Fruit fly (Drosophila melanogaster) whole organism, embryonic: ENCODE data around the gene CG33282.

Experiments
- Adf1 ChIP-seq: fragments of 200-800 bp; sonication (Bioruptor generic); IDR thresholded peaks from 2 replicates; pipeline ENCODE4 v1.3.6; 2022; ENCODE audit warnings: missing biosample characterization, missing genetic modification characterization
- Bdp1 ChIP-seq: fragments of 200-800 bp; sonication (Bioruptor generic); optimal IDR thresholded peaks from 3 replicates; lab custom pipeline; 2016; ENCODE audit warnings: missing biosample characterization, missing genetic modification characterization
- C15 ChIP-seq: fragments of 200-800 bp; sonication (Bioruptor generic); IDR thresholded peaks from 3 replicates; pipeline ENCODE4 v1.3.6; 2022; ENCODE audit warnings: missing biosample characterization, missing genetic modification characterization
- CG10543 ChIP-seq: fragments of 200-800 bp; sonication (Bioruptor generic); optimal IDR thresholded peaks from 3 replicates; lab custom pipeline; 2017; ENCODE audit warnings: missing biosample characterization, mild to moderate bottlenecking, missing genetic modification characterization, moderate library complexity
- CG11504 ChIP-seq: fragments of 200-800 bp; sonication (Bioruptor generic); optimal IDR thresholded peaks from 3 replicates; lab custom pipeline; 2019; ENCODE audit warnings: missing biosample characterization, mild to moderate bottlenecking, missing genetic modification characterization, moderate library complexity
- CG11695 ChIP-seq: fragments of 200-800 bp; sonication (Bioruptor generic); IDR thresholded peaks from 3 replicates; pipeline ENCODE4 v1.3.6; 2022; ENCODE audit warnings: missing biosample characterization, missing genetic modification characterization
- CG13123 ChIP-seq: fragments of 200-800 bp; sonication (Bioruptor generic); optimal IDR thresholded peaks from 2 replicates; lab custom pipeline; 2016; ENCODE audit warnings: missing biosample characterization, missing genetic modification characterization
- CG13424 ChIP-seq: fragments of 200-800 bp; sonication (Bioruptor generic); optimal IDR thresholded peaks from 2 replicates; lab custom pipeline; 2019; ENCODE audit warnings: missing biosample characterization, mild to moderate bottlenecking, missing genetic modification characterization, moderate library complexity
- CG15011 ChIP-seq: fragments of 200-800 bp; sonication (Bioruptor generic); optimal IDR thresholded peaks from 3 replicates; lab custom pipeline; 2018; ENCODE audit warnings: missing biosample characterization, mild to moderate bottlenecking, missing genetic modification characterization
- CG15073 ChIP-seq: fragments of 200-800 bp; sonication (Bioruptor generic); optimal IDR thresholded peaks from 2 replicates; lab custom pipeline; 2016; ENCODE audit warnings: missing biosample characterization, missing genetic modification characterization
- CG16815 ChIP-seq: fragments of 200-800 bp; sonication (Bioruptor generic); optimal IDR thresholded peaks from 3 replicates; lab custom pipeline; 2017; ENCODE audit warnings: missing biosample characterization, mild to moderate bottlenecking, missing genetic modification characterization
- CG1792 ChIP-seq: fragments of 200-800 bp; sonication (Bioruptor generic); optimal IDR thresholded peaks from 2 replicates; lab custom pipeline; 2016; ENCODE audit warnings: missing biosample characterization, missing genetic modification characterization
- CG18599 ChIP-seq: fragments of 200-800 bp; sonication (Bioruptor generic); optimal IDR thresholded peaks from 3 replicates; lab custom pipeline; 2017; ENCODE audit warnings: missing biosample characterization, missing genetic modification characterization, mild to moderate bottlenecking, moderate library complexity, missing genetic modification reagents
- CG18764 ChIP-seq: fragments of 200-800 bp; sonication (Bioruptor generic); optimal IDR thresholded peaks from 3 replicates; lab custom pipeline; 2016; ENCODE audit warnings: missing biosample characterization, missing genetic modification characterization
- CG34224 ChIP-seq: fragments of 200-800 bp; sonication (Bioruptor generic); IDR thresholded peaks from 3 replicates; pipeline ENCODE4 v1.3.6; 2022; ENCODE audit warnings: missing biosample characterization, missing genetic modification characterization; ENCODE audit not compliant: partially characterized antibody
- CG34376 ChIP-seq: fragments of 200-800 bp; sonication (Bioruptor generic); optimal IDR thresholded peaks from 2 replicates; lab custom pipeline; 2018; ENCODE audit warnings: missing biosample characterization, mild to moderate bottlenecking, missing genetic modification characterization
- CG6272 ChIP-seq: fragments of 200-800 bp; sonication (Bioruptor generic); IDR thresholded peaks from 2 replicates; pipeline ENCODE4 v1.3.6; 2022; ENCODE audit warnings: missing biosample characterization, missing genetic modification characterization
- CG6765 ChIP-seq: fragments of 200-800 bp; sonication (Bioruptor generic); optimal IDR thresholded peaks from 3 replicates; lab custom pipeline; 2017; ENCODE audit warnings: missing biosample characterization, mild to moderate bottlenecking, missing genetic modification characterization
- Dad ChIP-seq: fragments of 200-800 bp; sonication (Bioruptor generic); optimal IDR thresholded peaks from 3 replicates; lab custom pipeline; 2016; ENCODE audit warnings: missing biosample characterization, missing genetic modification characterization
- Deaf1 ChIP-seq: fragments of 200-800 bp; optimal IDR thresholded peaks from 3 replicates; lab custom pipeline; 2019; ENCODE audit warnings: missing biosample characterization, mild to moderate bottlenecking, missing genetic modification characterization, moderate library complexity
- Dek ChIP-seq: fragments of 200-800 bp; sonication (Bioruptor generic); optimal IDR thresholded peaks from 3 replicates; lab custom pipeline; 2019; ENCODE audit warnings: missing biosample characterization, mild to moderate bottlenecking, missing genetic modification characterization, moderate library complexity
- Dll ChIP-seq: fragments of 200-800 bp; sonication (Bioruptor generic); IDR thresholded peaks from 4 replicates; pipeline ENCODE4 v1.3.6; 2022; ENCODE audit warnings: missing biosample characterization, missing genetic modification characterization; ENCODE audit not compliant: partially characterized antibody
- Dref ChIP-seq: fragments of 200-800 bp; sonication (Bioruptor generic); IDR thresholded peaks from 2 replicates; pipeline ENCODE4 v1.3.6; 2022; ENCODE audit warnings: missing biosample characterization, missing genetic modification characterization
- Fer1 ChIP-seq: fragments of 200-800 bp; sonication (Bioruptor generic); optimal IDR thresholded peaks from 2 replicates; lab custom pipeline; 2017; ENCODE audit warnings: missing biosample characterization, mild to moderate bottlenecking, missing genetic modification characterization
- Hey ChIP-seq: fragments of 200-800 bp; sonication (Bioruptor generic); optimal IDR thresholded peaks from 3 replicates; lab custom pipeline; 2018; ENCODE audit warnings: missing biosample characterization, mild to moderate bottlenecking, missing genetic modification characterization
- Hr78 ChIP-seq, 2 experiments: fragments of 200-800 bp in 1 of 2; fragments of >200 bp in 1 of 2; sonication (Bioruptor generic) in 1 of 2; optimal IDR thresholded peaks; 2 replicates each; lab custom pipeline; 2017 to 2019; ENCODE audit warnings: missing biosample characterization in 2 of 2, missing genetic modification characterization in 2 of 2, mild to moderate bottlenecking in 1 of 2, moderate library complexity in 1 of 2
- NC2β ChIP-seq: fragments of 200-800 bp; sonication (Bioruptor generic); optimal IDR thresholded peaks from 2 replicates; lab custom pipeline; 2016; ENCODE audit warnings: missing biosample characterization, missing genetic modification characterization
- NK7.1 ChIP-seq: fragments of 200-800 bp; sonication (Bioruptor generic); optimal IDR thresholded peaks from 3 replicates; lab custom pipeline; 2016; ENCODE audit warnings: missing biosample characterization, missing genetic modification characterization
- Optix ChIP-seq: fragments of 200-800 bp; sonication (Bioruptor generic); IDR thresholded peaks from 3 replicates; pipeline ENCODE4 v1.3.6; 2022; ENCODE audit warnings: missing biosample characterization, missing genetic modification characterization
- PHDP ChIP-seq: fragments of 200-800 bp; sonication (Bioruptor generic); optimal IDR thresholded peaks from 3 replicates; lab custom pipeline; 2018; ENCODE audit warnings: missing biosample characterization, mild to moderate bottlenecking, missing genetic modification characterization, moderate library complexity
- Rx ChIP-seq: fragments of 200-800 bp; sonication (Bioruptor generic); IDR thresholded peaks from 2 replicates; pipeline ENCODE4 v1.3.6; 2022; ENCODE audit warnings: missing biosample characterization, missing genetic modification characterization
- Ssrp ChIP-seq: fragments of 200-800 bp; sonication (Bioruptor generic); optimal IDR thresholded peaks from 2 replicates; lab custom pipeline; 2018; ENCODE audit warnings: missing biosample characterization, mild to moderate bottlenecking, missing genetic modification characterization, moderate library complexity
- Stat92E ChIP-seq, 3 experiments: fragments of >200 bp in 2 of 3; fragments of 200-800 bp in 1 of 3; sonication (Bioruptor generic) in 1 of 3; optimal IDR thresholded peaks; 2 replicates each; lab custom pipeline; 2017 to 2019; ENCODE audit warnings: missing biosample characterization in 3 of 3, missing genetic modification characterization in 3 of 3, mild to moderate bottlenecking in 1 of 3, moderate library complexity in 1 of 3
- Vsx1 ChIP-seq: fragments of 200-800 bp; sonication (Bioruptor generic); optimal IDR thresholded peaks from 2 replicates; lab custom pipeline; 2017; ENCODE audit warnings: missing biosample characterization, mild to moderate bottlenecking, missing genetic modification characterization, missing genetic modification reagents
- Xrp1 ChIP-seq: fragments of 200-800 bp; sonication (Bioruptor generic); IDR thresholded peaks from 2 replicates; pipeline ENCODE4 v1.3.6; 2022; ENCODE audit warnings: missing biosample characterization, missing genetic modification characterization
- cad ChIP-seq: fragments of >200 bp; optimal IDR thresholded peaks from 2 replicates; lab custom pipeline; 2017; ENCODE audit warnings: missing biosample characterization, missing genetic modification characterization
- chinmo ChIP-seq: fragments of 200-800 bp; sonication (Bioruptor generic); IDR thresholded peaks from 4 replicates; pipeline ENCODE4 v1.3.6; 2022; ENCODE audit warnings: missing biosample characterization, missing genetic modification characterization; ENCODE audit not compliant: partially characterized antibody
- corto ChIP-seq: fragments of 200-800 bp; sonication (Bioruptor generic); optimal IDR thresholded peaks from 2 replicates; lab custom pipeline; 2016; ENCODE audit warnings: missing biosample characterization, mild to moderate bottlenecking, missing genetic modification characterization, moderate library complexity
- ewg ChIP-seq: fragments of 200-800 bp; sonication (Bioruptor generic); optimal IDR thresholded peaks from 3 replicates; lab custom pipeline; 2017; ENCODE audit warnings: mild to moderate bottlenecking, missing biosample characterization, missing genetic modification reagents, missing genetic modification characterization
- ftz-f1 ChIP-seq: fragments of 200-800 bp; sonication (Bioruptor generic); optimal IDR thresholded peaks from 2 replicates; lab custom pipeline; 2016; ENCODE audit warnings: missing biosample characterization, missing genetic modification characterization
- gcm ChIP-seq: fragments of 200-800 bp; sonication (Bioruptor generic); optimal IDR thresholded peaks from 2 replicates; lab custom pipeline; 2019; ENCODE audit warnings: missing biosample characterization, mild to moderate bottlenecking, missing genetic modification characterization, moderate library complexity
- grau ChIP-seq: fragments of 200-800 bp; optimal IDR thresholded peaks from 3 replicates; lab custom pipeline; 2019; ENCODE audit warnings: missing biosample characterization, mild to moderate bottlenecking, missing genetic modification characterization, moderate library complexity
- grn ChIP-seq: fragments of 200-800 bp; sonication (Bioruptor generic); optimal IDR thresholded peaks from 3 replicates; lab custom pipeline; 2017; ENCODE audit warnings: missing biosample characterization, missing genetic modification characterization
- gro ChIP-seq: fragments of 200-800 bp; sonication (Bioruptor generic); optimal IDR thresholded peaks from 2 replicates; lab custom pipeline; 2016; ENCODE audit warnings: missing biosample characterization, missing genetic modification characterization
- kah ChIP-seq: fragments of 200-800 bp; sonication (Bioruptor generic); optimal IDR thresholded peaks from 2 replicates; lab custom pipeline; 2018; ENCODE audit warnings: missing biosample characterization, mild to moderate bottlenecking, missing genetic modification characterization
- lab ChIP-seq: fragments of 200-800 bp; sonication (Bioruptor generic); optimal IDR thresholded peaks from 3 replicates; lab custom pipeline; 2017; ENCODE audit warnings: missing biosample characterization, missing genetic modification characterization, mild to moderate bottlenecking, moderate library complexity, missing genetic modification reagents
- psq ChIP-seq: fragments of 200-800 bp; sonication (Bioruptor generic); optimal IDR thresholded peaks from 2 replicates; lab custom pipeline; 2017; ENCODE audit warnings: missing biosample characterization, missing genetic modification characterization
- ranshi ChIP-seq: fragments of 200-800 bp; sonication (Bioruptor generic); IDR thresholded peaks from 2 replicates; pipeline ENCODE4 v1.3.6; 2022; ENCODE audit warnings: missing biosample characterization, missing genetic modification characterization
- ro ChIP-seq: fragments of 200-800 bp; sonication (Bioruptor generic); IDR thresholded peaks from 2 replicates; pipeline ENCODE4 v1.3.6; 2022; ENCODE audit warnings: missing biosample characterization, missing genetic modification characterization
- slbo ChIP-seq: fragments of 200-800 bp; sonication (Bioruptor generic); IDR thresholded peaks from 2 replicates; pipeline ENCODE4 v1.3.6; 2022; ENCODE audit warnings: missing biosample characterization, missing genetic modification characterization

The CG33282 gene

DNA sequence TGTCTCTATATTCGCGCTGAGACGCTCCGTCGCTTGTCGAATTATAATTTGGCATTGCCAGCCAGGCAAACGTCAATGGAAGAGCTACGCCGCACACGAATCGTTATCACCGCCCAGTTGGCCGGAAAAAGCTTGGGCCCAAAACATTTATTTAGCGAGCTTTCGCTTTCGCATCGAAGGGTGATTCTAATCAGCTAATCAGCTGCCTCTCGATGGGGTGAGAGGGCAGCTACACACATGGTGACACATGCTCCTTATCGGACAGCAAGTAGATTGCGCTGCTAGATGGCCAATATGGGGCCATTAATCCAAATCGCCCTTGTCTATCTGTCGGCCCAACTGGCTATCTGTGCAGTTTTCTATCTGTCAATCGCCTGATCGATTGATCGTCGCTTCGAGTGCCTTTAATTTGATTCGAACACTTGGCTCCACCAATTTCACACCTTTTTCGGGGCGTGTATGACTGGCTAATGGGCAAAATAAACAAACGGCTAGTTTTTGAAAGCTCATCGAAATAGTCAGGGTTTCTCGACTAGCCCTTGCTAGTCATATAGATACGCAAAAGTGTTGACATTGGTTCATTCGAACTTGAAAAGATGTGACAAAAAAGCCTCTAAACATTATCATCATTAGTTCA lies 38.5 kb downstream of the CG33282 start (continued):
- TF ChIP-seq Fer1 (peak; percentile 20), CG13424 (tag; lab: Kevin White, UChicago) (no peak), ewg (GFP tag; lab: Kevin White, UChicago) (no peak), NK7.1 (GFP tag; lab: Kevin White, UChicago) (no peak), gcm (no peak), Xrp1 (GFP tag; lab: Robert Waterston, UW) (no peak), kah (GFP tag; lab: Kevin White, UChicago) (no peak), CG18599 (GFP tag; lab: Kevin White, UChicago) (peak; percentile 31), ro (GFP tag; lab: Robert Waterston, UW) (no peak), Ssrp (tag; lab: Kevin White, UChicago) (no peak), lab (GFP tag; lab: Kevin White, UChicago) (peak; percentile 67), C15 (GFP tag; lab: Robert Waterston, UW) (no peak), CG6765 (GFP tag; lab: Kevin White, UChicago) (peak; percentile 9), grau (tag; lab: Kevin White, UChicago) (no peak), slbo (GFP tag; lab: Robert Waterston, UW) (no peak), CG34376 (GFP tag; lab: Kevin White, UChicago) (peak; percentile 86), CG1792 (GFP tag; lab: Kevin White, UChicago) (no peak), ranshi (GFP tag; lab: Robert Waterston, UW) (no peak), CG34224 (GFP tag; lab: Robert Waterston, UW) (no peak), Dref (no peak), CG6272 (GFP tag; lab: Robert Waterston, UW) (no peak), Bdp1 (GFP tag; lab: Kevin White, UChicago) (no peak), Dek (tag; lab: Kevin White, UChicago) (no peak), CG11504 (tag; lab: Kevin White, UChicago) (no peak), Hr78 (GFP tag; optimal IDR thresholded peaks at IDR 0.05; lab: Kevin White, UChicago) (peak in 1 of 2 experiments; percentile 69), Deaf1 (tag; lab: Kevin White, UChicago) (no peak), psq (GFP tag; lab: Kevin White, UChicago) (no peak), Optix (GFP tag; lab: Robert Waterston, UW) (no peak), Vsx1 (GFP tag; lab: Kevin White, UChicago) (peak; percentile 43), NC2β (GFP tag; lab: Kevin White, UChicago) (no peak), grn (GFP tag; lab: Kevin White, UChicago) (peak; percentile 99), Rx (GFP tag; lab: Robert Waterston, UW) (no peak), CG15073 (GFP tag; lab: Kevin White, UChicago) (no peak), corto (GFP tag; lab: Kevin White, UChicago) (no peak), chinmo (peak; percentile 78; the same call in 1 of the 4 replicates), ftz-f1 (GFP tag; lab: Kevin White, UChicago) (no peak), CG16815 (GFP tag; lab: Kevin White, UChicago) (no peak), Stat92E (GFP tag; optimal IDR thresholded peaks at IDR 0.05; lab: Kevin White, UChicago) (no peak), cad (GFP tag; lab: Kevin White, UChicago) (no peak), gro (peak; percentile 43), Dll (GFP tag; lab: Robert Waterston, UW) (no peak), CG11695 (GFP tag; lab: Robert Waterston, UW) (no peak), Adf1 (GFP tag; lab: Robert Waterston, UW) (peak; percentile 21; the same call in 1 of the 2 replicates), Hey (tag; lab: Kevin White, UChicago) (peak; percentile 89), Dad (no peak), CG15011 (GFP tag; lab: Kevin White, UChicago) (no peak), CG13123 (GFP tag; lab: Kevin White, UChicago) (no peak), CG10543 (GFP tag; lab: Kevin White, UChicago) (peak; percentile 38), CG18764 (GFP tag; lab: Kevin White, UChicago) (no peak), PHDP (tag; lab: Kevin White, UChicago) (no peak)
